Fruit fly (Drosophila melanogaster) whole organism, embryonic: ENCODE measurements around the gene Ptp69D.

Source experiments
- Asciz ChIP-seq: fragments of 200-800 bp; sonication (Bioruptor generic); optimal IDR thresholded peaks from 2 replicates; lab custom pipeline; 2017; ENCODE audit warnings: missing biosample characterization, mild to moderate bottlenecking, missing genetic modification characterization, missing genetic modification reagents
- Atf-2 ChIP-seq: fragments of 200-800 bp; sonication (Bioruptor generic); optimal IDR thresholded peaks from 2 replicates; lab custom pipeline; 2016; ENCODE audit warnings: missing biosample characterization, missing genetic modification characterization
- Atf3 ChIP-seq: fragments of 200-800 bp; sonication (Bioruptor generic); optimal IDR thresholded peaks from 3 replicates; lab custom pipeline; 2016; ENCODE audit warnings: missing biosample characterization, missing genetic modification characterization
- BtbVII ChIP-seq: fragments of 200-800 bp; sonication (Bioruptor generic); optimal IDR thresholded peaks from 3 replicates; lab custom pipeline; 2017; ENCODE audit warnings: missing biosample characterization, mild to moderate bottlenecking, missing genetic modification characterization
- CG11093 ChIP-seq: fragments of 200-800 bp; sonication (Bioruptor generic); IDR thresholded peaks from 3 replicates; pipeline ENCODE4 v1.3.6; 2022; ENCODE audit warnings: missing biosample characterization, missing genetic modification characterization
- CG12299 ChIP-seq: fragments of 200-800 bp; sonication (Bioruptor generic); optimal IDR thresholded peaks from 2 replicates; lab custom pipeline; 2018; ENCODE audit warnings: missing biosample characterization, mild to moderate bottlenecking, missing genetic modification characterization
- CG13296 ChIP-seq: fragments of 200-800 bp; sonication (Bioruptor generic); optimal IDR thresholded peaks from 3 replicates; lab custom pipeline; 2018; ENCODE audit warnings: missing biosample characterization, mild to moderate bottlenecking, missing genetic modification characterization
- CG16813 ChIP-seq: fragments of 200-800 bp; sonication (Bioruptor generic); IDR thresholded peaks from 3 replicates; pipeline ENCODE4 v1.3.6; 2022; ENCODE audit warnings: missing biosample characterization, missing genetic modification characterization; ENCODE audit not compliant: partially characterized antibody
- CG16815 ChIP-seq: fragments of 200-800 bp; sonication (Bioruptor generic); optimal IDR thresholded peaks from 3 replicates; lab custom pipeline; 2017; ENCODE audit warnings: missing biosample characterization, mild to moderate bottlenecking, missing genetic modification characterization
- CG17359 ChIP-seq: fragments of 200-800 bp; sonication (Bioruptor generic); optimal IDR thresholded peaks from 3 replicates; lab custom pipeline; 2018; ENCODE audit warnings: missing biosample characterization, mild to moderate bottlenecking, missing genetic modification characterization, moderate library complexity
- CG1792 ChIP-seq: fragments of 200-800 bp; sonication (Bioruptor generic); optimal IDR thresholded peaks from 2 replicates; lab custom pipeline; 2016; ENCODE audit warnings: missing biosample characterization, missing genetic modification characterization
- CG18476 ChIP-seq: fragments of 200-800 bp; sonication (Bioruptor generic); optimal IDR thresholded peaks from 2 replicates; lab custom pipeline; 2016; ENCODE audit warnings: missing biosample characterization, mild to moderate bottlenecking, missing genetic modification characterization
- CG3726 ChIP-seq: fragments of 200-800 bp; sonication (Bioruptor generic); IDR thresholded peaks from 3 replicates; pipeline ENCODE4, ENCODE4 v1.3.6; 2022; ENCODE audit warnings: missing biosample characterization, missing genetic modification characterization
- CG3995 ChIP-seq: fragments of 200-800 bp; sonication (Bioruptor generic); optimal IDR thresholded peaks from 3 replicates; lab custom pipeline; 2016; ENCODE audit warnings: missing biosample characterization, missing genetic modification characterization
- CG5245 ChIP-seq: fragments of 200-800 bp; sonication (Bioruptor generic); optimal IDR thresholded peaks from 3 replicates; lab custom pipeline; 2016; ENCODE audit warnings: missing biosample characterization, missing genetic modification characterization
- CG6683 ChIP-seq: fragments of 200-800 bp; sonication (Bioruptor generic); optimal IDR thresholded peaks from 2 replicates; lab custom pipeline; 2017; ENCODE audit warnings: missing biosample characterization, mild to moderate bottlenecking, missing genetic modification characterization, missing genetic modification reagents
- CG8359 ChIP-seq: fragments of 200-800 bp; sonication (Bioruptor generic); optimal IDR thresholded peaks from 2 replicates; lab custom pipeline; 2017; ENCODE audit warnings: missing biosample characterization, mild to moderate bottlenecking, missing genetic modification characterization, borderline replicate concordance
- D19A ChIP-seq: fragments of 200-800 bp; optimal IDR thresholded peaks from 3 replicates; lab custom pipeline; 2019; ENCODE audit warnings: missing biosample characterization, mild to moderate bottlenecking, missing genetic modification characterization, moderate library complexity
- Dad ChIP-seq: fragments of 200-800 bp; sonication (Bioruptor generic); optimal IDR thresholded peaks from 3 replicates; lab custom pipeline; 2016; ENCODE audit warnings: missing biosample characterization, missing genetic modification characterization
- H2.0 ChIP-seq: fragments of 200-800 bp; sonication (Bioruptor generic); IDR thresholded peaks from 2 replicates; pipeline ENCODE4 v1.3.6; 2022; ENCODE audit warnings: missing biosample characterization, missing genetic modification characterization
- Jarid2 ChIP-seq: fragments of 200-800 bp; sonication (Bioruptor generic); optimal IDR thresholded peaks from 3 replicates; lab custom pipeline; 2017; ENCODE audit warnings: mild to moderate bottlenecking, missing biosample characterization, missing genetic modification reagents, missing genetic modification characterization
- Nf-YC ChIP-seq: fragments of 200-800 bp; optimal IDR thresholded peaks from 3 replicates; lab custom pipeline; 2019; ENCODE audit warnings: missing biosample characterization, mild to moderate bottlenecking, missing genetic modification characterization, moderate library complexity
- Sry-δ ChIP-seq: fragments of 200-800 bp; sonication (Bioruptor generic); optimal IDR thresholded peaks from 2 replicates; lab custom pipeline; 2016; ENCODE audit warnings: missing biosample characterization, missing genetic modification characterization
- az2 ChIP-seq: fragments of 200-800 bp; sonication (Bioruptor generic); optimal IDR thresholded peaks from 3 replicates; lab custom pipeline; 2016; ENCODE audit warnings: missing biosample characterization, missing genetic modification characterization
- chn ChIP-seq: fragments of 200-800 bp; sonication (Bioruptor generic); optimal IDR thresholded peaks from 2 replicates; lab custom pipeline; 2016; ENCODE audit warnings: missing biosample characterization, missing genetic modification characterization
- crp ChIP-seq, 2 experiments: fragments of 200-800 bp; sonication (Bioruptor generic); optimal IDR thresholded peaks; 2 replicates in 1 of 2; 3 replicates in 1 of 2; lab custom pipeline; 2017; ENCODE audit warnings: missing biosample characterization in 2 of 2, missing genetic modification characterization in 2 of 2, mild to moderate bottlenecking in 1 of 2, moderate library complexity in 1 of 2
- dan ChIP-seq: fragments of 200-800 bp; sonication (Bioruptor generic); IDR thresholded peaks from 2 replicates; pipeline ENCODE4 v1.3.6; 2022; ENCODE audit warnings: missing biosample characterization, missing genetic modification characterization
- ewg ChIP-seq: fragments of 200-800 bp; sonication (Bioruptor generic); optimal IDR thresholded peaks from 3 replicates; lab custom pipeline; 2017; ENCODE audit warnings: mild to moderate bottlenecking, missing biosample characterization, missing genetic modification reagents, missing genetic modification characterization
- eyg ChIP-seq: fragments of 200-800 bp; sonication (Bioruptor generic); optimal IDR thresholded peaks from 3 replicates; lab custom pipeline; 2016; ENCODE audit warnings: missing biosample characterization, missing genetic modification characterization
- grn ChIP-seq: fragments of 200-800 bp; sonication (Bioruptor generic); optimal IDR thresholded peaks from 3 replicates; lab custom pipeline; 2017; ENCODE audit warnings: missing biosample characterization, missing genetic modification characterization
- gsb ChIP-seq: fragments of 200-800 bp; sonication (Bioruptor generic); IDR thresholded peaks from 2 replicates; pipeline ENCODE4 v1.3.6; 2022; ENCODE audit warnings: missing biosample characterization, missing genetic modification characterization
- her ChIP-seq: fragments of 200-800 bp; sonication (Bioruptor generic); optimal IDR thresholded peaks from 2 replicates; lab custom pipeline; 2016; ENCODE audit warnings: missing biosample characterization, missing genetic modification characterization
- ind ChIP-seq: fragments of 200-800 bp; sonication (Bioruptor generic); optimal IDR thresholded peaks from 3 replicates; lab custom pipeline; 2016; ENCODE audit warnings: missing biosample characterization, missing genetic modification characterization
- lab ChIP-seq: fragments of 200-800 bp; sonication (Bioruptor generic); optimal IDR thresholded peaks from 3 replicates; lab custom pipeline; 2017; ENCODE audit warnings: missing biosample characterization, missing genetic modification characterization, mild to moderate bottlenecking, moderate library complexity, missing genetic modification reagents
- maf-S ChIP-seq: fragments of 200-800 bp; sonication (Bioruptor generic); optimal IDR thresholded peaks from 2 replicates; lab custom pipeline; 2016; ENCODE audit warnings: missing biosample characterization, missing genetic modification characterization
- odd ChIP-seq: fragments of 200-800 bp; sonication (Bioruptor generic); optimal IDR thresholded peaks from 2 replicates; lab custom pipeline; 2017; ENCODE audit warnings: missing biosample characterization, mild to moderate bottlenecking, missing genetic modification characterization
- onecut ChIP-seq: fragments of 200-800 bp; sonication (Bioruptor generic); IDR thresholded peaks from 2 replicates; pipeline ENCODE4 v1.3.6; 2022; ENCODE audit warnings: missing biosample characterization, missing genetic modification characterization
- pho ChIP-seq: fragments of 200-800 bp; sonication (Bioruptor generic); optimal IDR thresholded peaks from 2 replicates; lab custom pipeline; 2016; ENCODE audit warnings: missing biosample characterization, missing genetic modification characterization
- psq ChIP-seq: fragments of 200-800 bp; sonication (Bioruptor generic); optimal IDR thresholded peaks from 2 replicates; lab custom pipeline; 2017; ENCODE audit warnings: missing biosample characterization, missing genetic modification characterization
- repo ChIP-seq: fragments of 200-800 bp; sonication (Bioruptor generic); optimal IDR thresholded peaks from 2 replicates; lab custom pipeline; 2016; ENCODE audit warnings: missing biosample characterization, missing genetic modification characterization
- schlank ChIP-seq: fragments of 200-800 bp; sonication (Bioruptor generic); optimal IDR thresholded peaks from 2 replicates; lab custom pipeline; 2018; ENCODE audit warnings: missing biosample characterization, mild to moderate bottlenecking, missing genetic modification characterization
- sim ChIP-seq: fragments of 200-800 bp; sonication (Bioruptor generic); IDR thresholded peaks from 2 replicates; pipeline ENCODE4 v1.3.6; 2022; ENCODE audit warnings: missing biosample characterization, missing genetic modification characterization
- sima ChIP-seq: fragments of 200-800 bp; sonication (Bioruptor generic); optimal IDR thresholded peaks from 2 replicates; lab custom pipeline; 2016; ENCODE audit warnings: missing biosample characterization, missing genetic modification characterization
- tx ChIP-seq: fragments of 200-800 bp; sonication (Bioruptor generic); optimal IDR thresholded peaks from 2 replicates; lab custom pipeline; 2016; ENCODE audit warnings: missing biosample characterization, missing genetic modification characterization
- wdn ChIP-seq: fragments of 200-800 bp; sonication (Bioruptor generic); IDR thresholded peaks from 2 replicates; pipeline ENCODE4 v1.3.6; 2022; ENCODE audit warnings: missing biosample characterization, missing genetic modification characterization
- yki ChIP-seq: fragments of >200 bp; optimal IDR thresholded peaks from 3 replicates; lab custom pipeline; 2018

Gene Ptp69D

dm6 chr3L:12748711-12749566, 14.2 kb downstream of the Ptp69D start (continued):
- TF ChIP-seq Atf3 (GFP tag; lab: Kevin White, UChicago): no peak
- peak; percentile 33; the same call in 1 of the 3 replicates for TF ChIP-seq CG16813 (GFP tag; lab: Robert Waterston, UW)
- no peak for TF ChIP-seq crp (GFP tag; optimal IDR thresholded peaks at IDR 0.05; lab: Kevin White, UChicago)
- no peak for TF ChIP-seq Jarid2 (GFP tag; lab: Kevin White, UChicago)
- peak; percentile 13 for TF ChIP-seq grn
- TF ChIP-seq gsb (GFP tag; lab: Robert Waterston, UW): no peak
- TF ChIP-seq ewg (GFP tag; lab: Kevin White, UChicago): peak; percentile 82
- TF ChIP-seq repo (GFP tag; lab: Kevin White, UChicago): no peak
- no peak for TF ChIP-seq CG13296 (GFP tag; lab: Kevin White, UChicago)
- peak; percentile 83 for TF ChIP-seq onecut (GFP tag; lab: Robert Waterston, UW)
- no peak for TF ChIP-seq odd (GFP tag; lab: Kevin White, UChicago)
- no peak for TF ChIP-seq CG3726
- TF ChIP-seq lab: no peak

- TF ChIP-seq sima (peak; percentile 13), Dad (GFP tag; lab: Kevin White, UChicago) (peak; percentile 44), psq (no peak), CG18476 (GFP tag; lab: Kevin White, UChicago) (peak; percentile 47), dan (GFP tag; lab: Robert Waterston, UW) (no peak), CG8359 (no peak), ind (peak; percentile 64), tx (GFP tag; lab: Kevin White, UChicago) (peak; percentile 43), H2.0 (GFP tag; lab: Robert Waterston, UW) (peak; percentile 67), onecut (GFP tag; lab: Robert Waterston, UW) (no peak), CG16815 (GFP tag; lab: Kevin White, UChicago) (peak; percentile 18), D19A (tag; lab: Kevin White, UChicago) (peak; percentile 69), CG11093 (GFP tag; lab: Robert Waterston, UW) (0 out of 3 replicates have a peak, but pooled peaks have one; percentile 56), Atf-2 (GFP tag; lab: Kevin White, UChicago) (peak; percentile 63), CG6683 (GFP tag; lab: Kevin White, UChicago) (no peak), CG12299 (tag; lab: Kevin White, UChicago) (peak; percentile 2), Sry-δ (GFP tag; lab: Kevin White, UChicago) (peak; percentile 44), eyg (GFP tag; lab: Kevin White, UChicago) (peak; percentile 58), CG5245 (peak; percentile 12), CG1792 (GFP tag; lab: Kevin White, UChicago) (peak; percentile 46), chn (GFP tag; lab: Kevin White, UChicago) (peak; percentile 74), wdn (GFP tag; lab: Robert Waterston, UW) (0 out of 2 replicates have a peak, but pooled peaks have one; percentile 10), schlank (no peak), CG3995 (GFP tag; lab: Kevin White, UChicago) (no peak), her (GFP tag; lab: Kevin White, UChicago) (peak; percentile 53), pho (GFP tag; lab: Kevin White, UChicago) (peak; percentile 50), maf-S (GFP tag; lab: Kevin White, UChicago) (peak; percentile 28), BtbVII (GFP tag; lab: Kevin White, UChicago) (peak; percentile 50), CG17359 (tag; lab: Kevin White, UChicago) (peak; percentile 78), Asciz (GFP tag; lab: Kevin White, UChicago) (peak; percentile 51), sim (GFP tag; lab: Robert Waterston, UW) (0 out of 2 replicates have a peak, but pooled peaks have one; percentile 20), az2 (GFP tag; lab: Kevin White, UChicago) (peak; percentile 37), Nf-YC (tag; lab: Kevin White, UChicago) (peak; percentile 6), yki (lab: Kevin White, UChicago) (no peak)
These were observed 15.1 kb downstream of the Ptp69D start, which contains the start of the genes Klc and CG10984 for dm6 chr3L:12749567-12750535. Gene Klc (minus strand): TSS chr3L:12750056. Gene CG10984 (plus strand): TSS chr3L:12750119.
